Worm (Caenorhabditis elegans) whole organism, mixed stage, embryonic: ENCODE results near the gene srw-117.

Experiments
- blmp-1 ChIP-seq: fragments of 150-350 bp; optimal IDR thresholded peaks from 2 replicates; lab custom pipeline; 2014; ENCODE audit warnings: missing biosample characterization, missing genetic modification characterization
- ces-1 ChIP-seq: fragments of 150-350 bp; optimal IDR thresholded peaks from 2 replicates; lab custom pipeline; 2014; ENCODE audit warnings: missing biosample characterization, missing genetic modification reagents, missing genetic modification characterization
- drap-1 ChIP-seq: fragments of 200-800 bp; sonication (Bioruptor generic); optimal IDR thresholded peaks from 3 replicates; lab custom pipeline; 2018; ENCODE audit warnings: mild to moderate bottlenecking, missing genetic modification characterization, missing compliant biosample characterization
- ham-2 ChIP-seq: fragments of 200-800 bp; sonication (Bioruptor generic); optimal IDR thresholded peaks from 2 replicates; lab custom pipeline; 2018; ENCODE audit warnings: mild to moderate bottlenecking, missing genetic modification characterization, missing compliant biosample characterization
- lsy-2 ChIP-seq: fragments of 150-350 bp; optimal IDR thresholded peaks from 2 replicates; lab custom pipeline; 2014; ENCODE audit warnings: missing biosample characterization, missing genetic modification characterization
- mep-1 ChIP-seq: fragments of 150-350 bp; optimal IDR thresholded peaks from 2 replicates; lab custom pipeline; 2017; ENCODE audit warnings: missing biosample characterization, missing genetic modification reagents, missing genetic modification characterization, inconsistent platforms
- nhr-12 ChIP-seq: fragments of 150-350 bp; optimal IDR thresholded peaks from 2 replicates; lab custom pipeline; 2014; ENCODE audit warnings: missing biosample characterization, missing genetic modification characterization
- nhr-237 ChIP-seq: fragments of 150-350 bp; optimal IDR thresholded peaks from 2 replicates; lab custom pipeline; 2014; ENCODE audit warnings: missing biosample characterization, missing genetic modification characterization
- nhr-28 ChIP-seq: fragments of 150-350 bp; optimal IDR thresholded peaks from 2 replicates; lab custom pipeline; 2014; ENCODE audit warnings: missing biosample characterization, missing genetic modification characterization
- nhr-76 ChIP-seq: sonication (generic microtip); optimal IDR thresholded peaks from 2 replicates; lab custom pipeline; 2017; ENCODE audit warnings: missing biosample characterization, missing genetic modification characterization
- pha-4 ChIP-seq: fragments of 150-350 bp; optimal IDR thresholded peaks from 2 replicates; lab custom pipeline; 2018; ENCODE audit warnings: missing biosample characterization, missing genetic modification reagents, missing genetic modification characterization
- snpc-4 ChIP-seq: fragments of 150-350 bp; optimal IDR thresholded peaks from 2 replicates; lab custom pipeline; 2014; ENCODE audit warnings: missing biosample characterization, missing genetic modification characterization
- tbx-8 ChIP-seq: fragments of 200-800 bp; sonication (Bioruptor generic); optimal IDR thresholded peaks from 2 replicates; lab custom pipeline; 2018; ENCODE audit warnings: mild to moderate bottlenecking, missing genetic modification characterization, moderate library complexity, missing compliant biosample characterization

ce11 chrV:3014185-3014584 lies 30.9 kb upstream of the srw-117 start, which contains the start of gene K12D9.1:
- TF ChIP-seq drap-1 (GFP tag; lab: Kevin White, UChicago) (no peak), snpc-4 (tag; lab: Kevin White, UChicago) (no peak), lsy-2 (no peak), ham-2 (GFP tag; lab: Kevin White, UChicago) (no peak), pha-4 (tag; lab: Kevin White, UChicago) (no peak), ces-1 (GFP tag; lab: Kevin White, UChicago) (no peak), nhr-76 (tag; lab: Kevin White, UChicago) (no peak), nhr-12 (tag; lab: Kevin White, UChicago) (no peak), blmp-1 (tag; lab: Kevin White, UChicago) (no peak), nhr-28 (no peak), nhr-237 (tag; lab: Kevin White, UChicago) (no peak), mep-1 (no peak), tbx-8 (GFP tag; lab: Kevin White, UChicago) (no peak)
